Worm (Caenorhabditis elegans) whole organism, late embryonic: Measurements from ENCODE around the gene Y23B4A.1.

ENCODE experiments used
- ceh-34 ChIP-seq: sonication (generic microtip); optimal IDR thresholded peaks from 2 replicates; lab custom pipeline; 2016; ENCODE audit warnings: mild to moderate bottlenecking, missing genetic modification characterization, missing compliant biosample characterization
- elt-2 ChIP-seq: sonication (generic microtip); optimal IDR thresholded peaks from 2 replicates; lab custom pipeline; 2016; ENCODE audit warnings: missing genetic modification reagents, missing genetic modification characterization, missing compliant biosample characterization
- ets-4 ChIP-seq: sonication (generic microtip); optimal IDR thresholded peaks from 2 replicates; lab custom pipeline; 2016; ENCODE audit warnings: missing genetic modification characterization, missing compliant biosample characterization
- nfya-1 ChIP-seq: sonication (generic microtip); optimal IDR thresholded peaks from 2 replicates; lab custom pipeline; 2017; ENCODE audit warnings: missing genetic modification characterization, mild to moderate bottlenecking, missing compliant biosample characterization, antibody characterized with exemption, moderate library complexity
- pha-2 ChIP-seq: sonication (generic microtip); optimal IDR thresholded peaks from 2 replicates; lab custom pipeline; 2017; ENCODE audit warnings: mild to moderate bottlenecking, missing genetic modification characterization, missing compliant biosample characterization

- TF ChIP-seq elt-2 (tag; lab: Kevin White, UChicago) = no peak
- TF ChIP-seq nfya-1 = no peak
- TF ChIP-seq ceh-34 (tag; lab: Kevin White, UChicago) = no peak
- TF ChIP-seq pha-2 (tag; lab: Kevin White, UChicago) = no peak
- no peak for TF ChIP-seq ets-4 (tag; lab: Kevin White, UChicago)
Measured at ce11 chrX:5941325-5941724, 24.1 kb upstream of the Y23B4A.1 start.
